Fruit fly (Drosophila melanogaster): ENCODE measurements around the gene CG3397.

dm6 chr3R:11998130-11998529 lies 13.8 kb upstream of the CG3397 start:
- TF ChIP-seq abd-A (tag; optimal IDR thresholded peaks at IDR 0.05) (no peak), rib (GFP tag; IDR thresholded peaks at IDR 0.05) (no peak), usp (GFP tag; optimal IDR thresholded peaks at IDR 0.05) (no peak), Lpt (GFP tag; optimal IDR thresholded peaks at IDR 0.05) (no peak), klu (GFP tag; IDR thresholded peaks at IDR 0.05) (no peak), jing (GFP tag; optimal IDR thresholded peaks at IDR 0.05) (no peak), ken (GFP tag; IDR thresholded peaks at IDR 0.05) (no peak), NC2β (GFP tag; optimal IDR thresholded peaks at IDR 0.05) (no peak)
